Fruit fly (Drosophila melanogaster) whole organism, embryonic: ENCODE data around the gene trx.
A peak's percentile ranks its signal among the peaks of the same experiment; 100 is the strongest.

Source experiments
- Adf1 ChIP-seq: fragments of 200-800 bp; sonication (Bioruptor generic); IDR thresholded peaks from 2 replicates; pipeline ENCODE4 v1.3.6; 2022; ENCODE audit warnings: missing biosample characterization, missing genetic modification characterization
- Asciz ChIP-seq: fragments of 200-800 bp; sonication (Bioruptor generic); optimal IDR thresholded peaks from 2 replicates; lab custom pipeline; 2017; ENCODE audit warnings: missing biosample characterization, mild to moderate bottlenecking, missing genetic modification characterization, missing genetic modification reagents
- CG10565 ChIP-seq: fragments of 200-800 bp; sonication (Bioruptor generic); optimal IDR thresholded peaks from 3 replicates; lab custom pipeline; 2016; ENCODE audit warnings: missing biosample characterization, mild to moderate bottlenecking, missing genetic modification characterization
- CG1233 ChIP-seq: fragments of 200-800 bp; sonication (Bioruptor generic); optimal IDR thresholded peaks from 4 replicates; lab custom pipeline; 2018; ENCODE audit warnings: missing biosample characterization, mild to moderate bottlenecking, missing genetic modification characterization
- CG13287 ChIP-seq: fragments of 200-800 bp; sonication (Bioruptor generic); IDR thresholded peaks from 2 replicates; pipeline ENCODE4 v1.3.6; 2022; ENCODE audit warnings: missing biosample characterization, missing genetic modification characterization; ENCODE audit not compliant: partially characterized antibody
- CG13296 ChIP-seq: fragments of 200-800 bp; sonication (Bioruptor generic); optimal IDR thresholded peaks from 3 replicates; lab custom pipeline; 2018; ENCODE audit warnings: missing biosample characterization, mild to moderate bottlenecking, missing genetic modification characterization
- CG2116 ChIP-seq: fragments of 200-800 bp; sonication (Bioruptor generic); optimal IDR thresholded peaks from 3 replicates; lab custom pipeline; 2018; ENCODE audit warnings: missing biosample characterization, mild to moderate bottlenecking, missing genetic modification characterization
- CG2889 ChIP-seq: fragments of 200-800 bp; sonication (Bioruptor generic); IDR thresholded peaks from 3 replicates; pipeline ENCODE4 v1.3.6; 2022; ENCODE audit warnings: missing biosample characterization, missing genetic modification characterization
- CG32532 ChIP-seq: fragments of 200-800 bp; sonication (Bioruptor generic); IDR thresholded peaks from 2 replicates; pipeline ENCODE4 v1.3.6; 2022; ENCODE audit warnings: missing biosample characterization, missing genetic modification characterization
- CG3281 ChIP-seq: fragments of 200-800 bp; sonication (Bioruptor generic); optimal IDR thresholded peaks from 3 replicates; lab custom pipeline; 2017; ENCODE audit warnings: missing biosample characterization, mild to moderate bottlenecking, missing genetic modification characterization
- CG3407 ChIP-seq: fragments of 200-800 bp; sonication (Bioruptor generic); optimal IDR thresholded peaks from 2 replicates; lab custom pipeline; 2018; ENCODE audit warnings: missing biosample characterization, mild to moderate bottlenecking, missing genetic modification characterization
- CG6272 ChIP-seq: fragments of 200-800 bp; sonication (Bioruptor generic); IDR thresholded peaks from 2 replicates; pipeline ENCODE4 v1.3.6; 2022; ENCODE audit warnings: missing biosample characterization, missing genetic modification characterization
- CG7556 ChIP-seq: fragments of 200-800 bp; sonication (Bioruptor generic); optimal IDR thresholded peaks from 2 replicates; lab custom pipeline; 2017; ENCODE audit warnings: missing biosample characterization, mild to moderate bottlenecking, missing genetic modification characterization
- CG7928 ChIP-seq: fragments of 200-800 bp; sonication (Bioruptor generic); optimal IDR thresholded peaks from 2 replicates; lab custom pipeline; 2017; ENCODE audit warnings: missing biosample characterization, mild to moderate bottlenecking, missing genetic modification characterization
- CG9215 ChIP-seq: fragments of 200-800 bp; sonication (Bioruptor generic); IDR thresholded peaks from 2 replicates; pipeline ENCODE4 v1.3.6; 2022; ENCODE audit warnings: missing biosample characterization, missing genetic modification characterization
- CrebB ChIP-seq: fragments of 200-800 bp; sonication (Bioruptor generic); optimal IDR thresholded peaks from 3 replicates; lab custom pipeline; 2018; ENCODE audit warnings: missing biosample characterization, mild to moderate bottlenecking, missing genetic modification characterization
- D19A ChIP-seq: fragments of 200-800 bp; optimal IDR thresholded peaks from 3 replicates; lab custom pipeline; 2019; ENCODE audit warnings: missing biosample characterization, mild to moderate bottlenecking, missing genetic modification characterization, moderate library complexity
- ERR ChIP-seq: fragments of 200-800 bp; sonication (Bioruptor generic); optimal IDR thresholded peaks from 2 replicates; lab custom pipeline; 2016; ENCODE audit warnings: missing biosample characterization, missing genetic modification characterization
- Elba2 ChIP-seq: fragments of 200-800 bp; sonication (Bioruptor generic); optimal IDR thresholded peaks from 3 replicates; lab custom pipeline; 2016; ENCODE audit warnings: missing biosample characterization, missing genetic modification characterization
- HHEX ChIP-seq: fragments of 200-800 bp; sonication (Bioruptor generic); optimal IDR thresholded peaks from 3 replicates; lab custom pipeline; 2017; ENCODE audit warnings: missing biosample characterization, mild to moderate bottlenecking, missing genetic modification characterization, missing genetic modification reagents
- Hr78 ChIP-seq, 2 experiments: fragments of 200-800 bp in 1 of 2; fragments of >200 bp in 1 of 2; sonication (Bioruptor generic) in 1 of 2; optimal IDR thresholded peaks; 2 replicates each; lab custom pipeline; 2017 to 2019; ENCODE audit warnings: missing biosample characterization in 2 of 2, missing genetic modification characterization in 2 of 2, mild to moderate bottlenecking in 1 of 2, moderate library complexity in 1 of 2
- Lhr ChIP-seq: fragments of 200-800 bp; sonication (Bioruptor generic); optimal IDR thresholded peaks from 3 replicates; lab custom pipeline; 2017; ENCODE audit warnings: mild to moderate bottlenecking, missing biosample characterization, missing genetic modification reagents, missing genetic modification characterization
- Mad ChIP-seq: fragments of 200-800 bp; sonication (Bioruptor generic); optimal IDR thresholded peaks from 2 replicates; lab custom pipeline; 2016; ENCODE audit warnings: missing biosample characterization, missing genetic modification characterization
- Opbp ChIP-seq: fragments of 200-800 bp; sonication (Bioruptor generic); IDR thresholded peaks from 3 replicates; pipeline ENCODE4 v1.3.6; 2022; ENCODE audit warnings: missing biosample characterization, missing genetic modification characterization; ENCODE audit not compliant: partially characterized antibody
- Sry-δ ChIP-seq: fragments of 200-800 bp; sonication (Bioruptor generic); optimal IDR thresholded peaks from 2 replicates; lab custom pipeline; 2016; ENCODE audit warnings: missing biosample characterization, missing genetic modification characterization
- Trl ChIP-seq, 3 experiments: fragments of >200 bp in 2 of 3; fragments of 200-800 bp in 1 of 3; sonication (Bioruptor generic) in 1 of 3; optimal IDR thresholded peaks; 2 replicates in 1 of 3; 3 replicates in 2 of 3; lab custom pipeline; 2016 to 2017; ENCODE audit warnings: missing biosample characterization in 1 of 3, missing genetic modification characterization in 1 of 3
- Usf ChIP-seq: fragments of 200-800 bp; sonication (Bioruptor generic); optimal IDR thresholded peaks from 2 replicates; lab custom pipeline; 2017; ENCODE audit warnings: missing genotype, missing biosample characterization, missing genetic modification characterization
- YL-1 ChIP-seq: fragments of 200-800 bp; sonication (Bioruptor generic); optimal IDR thresholded peaks from 3 replicates; lab custom pipeline; 2017; ENCODE audit warnings: missing biosample characterization, mild to moderate bottlenecking, missing genetic modification characterization
- bcd ChIP-seq: fragments of 200-800 bp; sonication (Bioruptor generic); optimal IDR thresholded peaks from 2 replicates; lab custom pipeline; 2017; ENCODE audit warnings: missing biosample characterization, mild to moderate bottlenecking, missing genetic modification characterization
- danr ChIP-seq: fragments of 200-800 bp; sonication (Bioruptor generic); IDR thresholded peaks from 2 replicates; pipeline ENCODE4 v1.3.6; 2022; ENCODE audit warnings: missing biosample characterization, missing genetic modification characterization
- dati ChIP-seq: fragments of 200-800 bp; sonication (Bioruptor generic); IDR thresholded peaks from 2 replicates; pipeline ENCODE4 v1.3.6; 2022; ENCODE audit warnings: missing biosample characterization, missing genetic modification characterization
- dysf ChIP-seq: fragments of 200-800 bp; sonication (Bioruptor generic); IDR thresholded peaks from 3 replicates; pipeline ENCODE4 v1.3.6; 2022; ENCODE audit warnings: missing biosample characterization, missing genetic modification characterization
- ems ChIP-seq: fragments of 200-800 bp; sonication (Bioruptor generic); optimal IDR thresholded peaks from 3 replicates; lab custom pipeline; 2016; ENCODE audit warnings: missing biosample characterization, missing genetic modification characterization
- ewg ChIP-seq: fragments of 200-800 bp; sonication (Bioruptor generic); optimal IDR thresholded peaks from 3 replicates; lab custom pipeline; 2017; ENCODE audit warnings: mild to moderate bottlenecking, missing biosample characterization, missing genetic modification reagents, missing genetic modification characterization
- gce ChIP-seq: fragments of 200-800 bp; sonication (Bioruptor generic); IDR thresholded peaks from 3 replicates; pipeline ENCODE4 v1.3.6; 2022; ENCODE audit warnings: missing biosample characterization, missing genetic modification characterization
- gsb-n ChIP-seq: fragments of 200-800 bp; sonication (Bioruptor generic); optimal IDR thresholded peaks from 3 replicates; lab custom pipeline; 2018; ENCODE audit warnings: missing biosample characterization, mild to moderate bottlenecking, missing genetic modification characterization
- gt ChIP-seq: fragments of 200-800 bp; sonication (Bioruptor generic); IDR thresholded peaks from 2 replicates; pipeline ENCODE4 v1.3.6; 2022; ENCODE audit warnings: missing biosample characterization, missing genetic modification characterization
- mam ChIP-seq: fragments of 200-800 bp; sonication (Bioruptor generic); optimal IDR thresholded peaks from 3 replicates; lab custom pipeline; 2016; ENCODE audit warnings: missing biosample characterization, missing genetic modification characterization
- odd ChIP-seq: fragments of 200-800 bp; sonication (Bioruptor generic); optimal IDR thresholded peaks from 2 replicates; lab custom pipeline; 2017; ENCODE audit warnings: missing biosample characterization, mild to moderate bottlenecking, missing genetic modification characterization
- pan ChIP-seq, 4 experiments: fragments of >200 bp in 3 of 4; fragments of 200-800 bp in 1 of 4; sonication (Bioruptor generic) in 1 of 4; optimal IDR thresholded peaks in 3 of 4; IDR thresholded peaks in 1 of 4; 2 replicates each; pipeline versions ENCODE4 v1.3.6 to Lab custom; 2017 to 2022; ENCODE audit warnings: missing biosample characterization in 2 of 4, missing genetic modification characterization in 2 of 4, mixed read lengths in 1 of 4
- pita ChIP-seq: fragments of 200-800 bp; sonication (Bioruptor generic); optimal IDR thresholded peaks from 2 replicates; lab custom pipeline; 2017; ENCODE audit warnings: missing biosample characterization, mild to moderate bottlenecking, missing genetic modification characterization
- pum ChIP-seq: fragments of 200-800 bp; sonication (Bioruptor generic); optimal IDR thresholded peaks from 2 replicates; lab custom pipeline; 2016; ENCODE audit warnings: missing biosample characterization, missing genetic modification characterization
- pzg ChIP-seq: fragments of 200-800 bp; sonication (Bioruptor generic); optimal IDR thresholded peaks from 3 replicates; lab custom pipeline; 2018; ENCODE audit warnings: missing biosample characterization, mild to moderate bottlenecking, missing genetic modification characterization, moderate library complexity
- ro ChIP-seq: fragments of 200-800 bp; sonication (Bioruptor generic); IDR thresholded peaks from 2 replicates; pipeline ENCODE4 v1.3.6; 2022; ENCODE audit warnings: missing biosample characterization, missing genetic modification characterization
- sens-2 ChIP-seq: fragments of 200-800 bp; sonication (Bioruptor generic); IDR thresholded peaks from 2 replicates; pipeline ENCODE4 v1.3.6; 2022; ENCODE audit warnings: missing biosample characterization, missing genetic modification characterization
- tll ChIP-seq, 2 experiments: fragments of 200-800 bp in 1 of 2; fragments of >200 bp in 1 of 2; sonication (Bioruptor generic) in 1 of 2; optimal IDR thresholded peaks; 2 replicates each; lab custom pipeline; 2017 to 2019; ENCODE audit warnings: missing biosample characterization in 2 of 2, missing genetic modification characterization in 2 of 2, mild to moderate bottlenecking in 1 of 2, moderate library complexity in 1 of 2
- z ChIP-seq: fragments of 200-800 bp; sonication (Bioruptor generic); IDR thresholded peaks from 3 replicates; pipeline ENCODE4 v1.3.6; 2022; ENCODE audit warnings: missing biosample characterization, missing genetic modification characterization
- zfh1 ChIP-seq: fragments of 200-800 bp; sonication (Bioruptor generic); IDR thresholded peaks from 3 replicates; pipeline ENCODE4 v1.3.6; 2022; ENCODE audit warnings: missing biosample characterization, missing genetic modification characterization

trx gene

dm6 chr3R:14277894-14278522 is 8.7 kb downstream of the trx start (continued):
- TF ChIP-seq CG10565 (GFP tag; lab: Kevin White, UChicago) = peak; percentile 40
- TF ChIP-seq CG13296 (GFP tag; lab: Kevin White, UChicago) = peak; percentile 82
- no peak for TF ChIP-seq CG3407 (GFP tag; lab: Kevin White, UChicago)
- peak; percentile 38 for TF ChIP-seq YL-1 (GFP tag; lab: Kevin White, UChicago)
- no peak for TF ChIP-seq ERR (GFP tag; lab: Kevin White, UChicago)
- peak; percentile 74 for TF ChIP-seq CG9215 (GFP tag; lab: Robert Waterston, UW)
- TF ChIP-seq pum (GFP tag; lab: Kevin White, UChicago) = peak; percentile 37
- TF ChIP-seq Sry-δ (GFP tag; lab: Kevin White, UChicago) = no peak
- TF ChIP-seq CrebB (tag; lab: Kevin White, UChicago) = peak; percentile 78
- TF ChIP-seq danr (GFP tag; lab: Robert Waterston, UW) = peak; percentile 64
- TF ChIP-seq bcd (GFP tag; lab: Kevin White, UChicago) = peak; percentile 71
- TF ChIP-seq Adf1 = peak; percentile 61; the same call in 1 of the 2 replicates
- peak; percentile 61 for TF ChIP-seq CG2116 (GFP tag; lab: Kevin White, UChicago)
- peak; percentile 82 for TF ChIP-seq gsb-n (tag; lab: Kevin White, UChicago)
- no peak for TF ChIP-seq pan (optimal IDR thresholded peaks at IDR 0.05; lab: Kevin White, UChicago)
- TF ChIP-seq pan (GFP tag; optimal IDR thresholded peaks at IDR 0.05 in 1 of 2, IDR thresholded peaks at IDR 0.05 in 1 of 2) = peak in 1 of 2 experiments; percentile 88
- no peak for TF ChIP-seq pita (GFP tag; lab: Kevin White, UChicago)
- peak in 1 of 2 experiments; percentile 85 for TF ChIP-seq tll (GFP tag; optimal IDR thresholded peaks at IDR 0.05; lab: Kevin White, UChicago)
- TF ChIP-seq zfh1 (GFP tag; lab: Robert Waterston, UW) = peak; percentile 90
- peak; percentile 42 to 68 for TF ChIP-seq Trl (optimal IDR thresholded peaks at IDR 0.05; lab: Kevin White, UChicago)
- no peak for TF ChIP-seq Trl (GFP tag; optimal IDR thresholded peaks at IDR 0.05; lab: Kevin White, UChicago)
- TF ChIP-seq Usf (GFP tag; lab: Kevin White, UChicago) = peak; percentile 39
- no peak for TF ChIP-seq CG7928 (GFP tag; lab: Kevin White, UChicago)
- TF ChIP-seq ewg (GFP tag; lab: Kevin White, UChicago) = peak; percentile 53
- peak; percentile 73 for TF ChIP-seq HHEX (GFP tag; lab: Kevin White, UChicago)
- peak; percentile 72; the same call in 2 of the 3 replicates for TF ChIP-seq gce (GFP tag; lab: Robert Waterston, UW)
- TF ChIP-seq CG7556 (GFP tag; lab: Kevin White, UChicago) = peak; percentile 91
- peak; percentile 43 for TF ChIP-seq Lhr
- TF ChIP-seq Elba2 (GFP tag; lab: Kevin White, UChicago) = peak; percentile 58
- TF ChIP-seq dati = 0 out of 2 replicates have a peak, but pooled peaks have one; percentile 49
- peak; percentile 32 for TF ChIP-seq ems
- TF ChIP-seq odd = no peak
- TF ChIP-seq Mad (GFP tag; lab: Kevin White, UChicago) = peak; percentile 25
- TF ChIP-seq D19A (tag; lab: Kevin White, UChicago) = peak; percentile 82
- peak; percentile 71 for TF ChIP-seq CG6272
- no peak; the same call in 1 of the 2 replicates for TF ChIP-seq gt (GFP tag; lab: Robert Waterston, UW)
- TF ChIP-seq Opbp (GFP tag; lab: Robert Waterston, UW) = no peak
- TF ChIP-seq CG2889 (GFP tag; lab: Robert Waterston, UW) = no peak
- no peak for TF ChIP-seq CG13287 (GFP tag; lab: Robert Waterston, UW)
- TF ChIP-seq CG1233 (GFP tag; lab: Kevin White, UChicago) = peak; percentile 69
- TF ChIP-seq Asciz (GFP tag; lab: Kevin White, UChicago) = no peak
- no peak for TF ChIP-seq pzg (GFP tag; lab: Kevin White, UChicago)
- 0 out of 2 replicates have a peak, but pooled peaks have one; percentile 50 for TF ChIP-seq sens-2 (GFP tag; lab: Robert Waterston, UW)
- TF ChIP-seq z (GFP tag; lab: Robert Waterston, UW) = peak; percentile 62; the same call in 2 of the 3 replicates
- TF ChIP-seq CG3281 (GFP tag; lab: Kevin White, UChicago) = no peak
- TF ChIP-seq dysf (GFP tag; lab: Robert Waterston, UW) = peak; percentile 74
- no peak for TF ChIP-seq Hr78 (GFP tag; optimal IDR thresholded peaks at IDR 0.05; lab: Kevin White, UChicago)
- peak; percentile 85 for TF ChIP-seq CG32532
- 0 out of 2 replicates have a peak, but pooled peaks have one; percentile 12 for TF ChIP-seq ro
- TF ChIP-seq mam (GFP tag; lab: Kevin White, UChicago) = no peak
